Worm (Caenorhabditis elegans): ENCODE results near the gene cid-1.

ce11 chrIII:5229511-5230250, 56.0 kb downstream of the cid-1 start:
- TF ChIP-seq tbx-37 (GFP tag; conservative IDR thresholded peaks at IDR 0.05) (no peak), ama-1 (optimal IDR thresholded peaks at IDR 0.05) (no peak), scrt-1 (GFP tag; IDR thresholded peaks at IDR 0.05) (no peak), hmg-4 (GFP tag; optimal IDR thresholded peaks at IDR 0.05) (no peak), ceh-13 (GFP tag; optimal IDR thresholded peaks at IDR 0.05) (no peak), aly-1 (tag; optimal IDR thresholded peaks at IDR 0.05) (no peak)

Data from whole organism, early embryonic.